Fruit fly (Drosophila melanogaster) whole organism, prepupa: ENCODE data around the gene Papst2.

Experiments used
- CG11294 ChIP-seq: fragments of 200-800 bp; sonication (Bioruptor generic); IDR thresholded peaks from 2 replicates; pipeline ENCODE4 v1.3.6; 2022; ENCODE audit warnings: missing biosample characterization, missing genetic modification characterization
- CG11762 ChIP-seq: fragments of 200-800 bp; sonication (Bioruptor generic); optimal IDR thresholded peaks from 3 replicates; lab custom pipeline; 2016; ENCODE audit warnings: missing biosample characterization, missing genetic modification characterization; ENCODE audit not compliant: insufficient read depth
- CG1621 ChIP-seq: fragments of 200-800 bp; sonication (Bioruptor generic); optimal IDR thresholded peaks from 3 replicates; lab custom pipeline; 2018; ENCODE audit warnings: missing biosample characterization, mild to moderate bottlenecking, missing genetic modification characterization
- CG34406 ChIP-seq: fragments of 200-800 bp; sonication (Bioruptor generic); optimal IDR thresholded peaks from 3 replicates; lab custom pipeline; 2016; ENCODE audit warnings: missing biosample characterization, missing genetic modification characterization
- CG6163 ChIP-seq: fragments of 200-800 bp; sonication (Bioruptor generic); IDR thresholded peaks from 3 replicates; pipeline ENCODE4 v1.3.6; 2022; ENCODE audit warnings: missing biosample characterization, missing genetic modification characterization
- CG6792 ChIP-seq: fragments of 200-800 bp; sonication (Bioruptor generic); optimal IDR thresholded peaks from 3 replicates; lab custom pipeline; 2016; ENCODE audit warnings: missing biosample characterization, missing genetic modification characterization
- CG6808 ChIP-seq: fragments of 200-800 bp; sonication (Bioruptor generic); optimal IDR thresholded peaks from 3 replicates; lab custom pipeline; 2017; ENCODE audit warnings: missing biosample characterization, missing genetic modification characterization, mild to moderate bottlenecking, moderate library complexity, missing genetic modification reagents
- Eip78C ChIP-seq: fragments of 200-800 bp; sonication (Bioruptor generic); peaks from one replicate; lab custom pipeline; 2016; ENCODE audit warnings: missing biosample characterization, missing genetic modification characterization
- Sox14 ChIP-seq: fragments of 200-800 bp; sonication (Bioruptor generic); optimal IDR thresholded peaks from 3 replicates; lab custom pipeline; 2016; ENCODE audit warnings: missing biosample characterization, missing genetic modification characterization
- dsx ChIP-seq: fragments of 200-800 bp; optimal IDR thresholded peaks from 3 replicates; lab custom pipeline; 2019; ENCODE audit warnings: missing biosample characterization, mild to moderate bottlenecking, missing genetic modification characterization, moderate library complexity; ENCODE audit not compliant: poor library complexity, severe bottlenecking
- eg ChIP-seq: fragments of 200-800 bp; sonication (Bioruptor generic); IDR thresholded peaks from 3 replicates; pipeline ENCODE4 v1.3.6; 2022; ENCODE audit warnings: missing biosample characterization, missing genetic modification characterization
- fd59A ChIP-seq: fragments of 200-800 bp; sonication (Bioruptor generic); optimal IDR thresholded peaks from 2 replicates; lab custom pipeline; 2017; ENCODE audit warnings: missing biosample characterization, mild to moderate bottlenecking, missing genetic modification characterization, missing genetic modification reagents
- lz ChIP-seq: fragments of 200-800 bp; sonication (Bioruptor generic); optimal IDR thresholded peaks from 3 replicates; lab custom pipeline; 2016; ENCODE audit warnings: missing biosample characterization, missing genetic modification characterization
- salr ChIP-seq, 2 experiments: fragments of 200-800 bp; sonication (Bioruptor generic); optimal IDR thresholded peaks; 3 replicates each; lab custom pipeline; 2016 to 2018; ENCODE audit warnings: missing biosample characterization in 2 of 2, missing genetic modification characterization in 2 of 2, mild to moderate bottlenecking in 1 of 2
- ss ChIP-seq, 2 experiments: fragments of 200-800 bp; sonication (Bioruptor generic); optimal IDR thresholded peaks; 2 replicates in 1 of 2; 3 replicates in 1 of 2; lab custom pipeline; 2017 to 2018; ENCODE audit warnings: mild to moderate bottlenecking in 2 of 2, missing biosample characterization in 2 of 2, missing genetic modification characterization in 2 of 2, moderate library complexity in 1 of 2
- svp ChIP-seq: fragments of 200-800 bp; sonication (Bioruptor generic); peaks from one replicate; lab custom pipeline; 2016; ENCODE audit warnings: missing biosample characterization, missing genetic modification characterization
- vri ChIP-seq: fragments of 200-800 bp; sonication (Bioruptor generic); optimal IDR thresholded peaks from 3 replicates; lab custom pipeline; 2016; ENCODE audit warnings: missing biosample characterization, mild to moderate bottlenecking, missing genetic modification characterization

The Papst2 gene

dm6 chr3L:17053932-17054331 is 11.3 kb downstream of the Papst2 start:
- TF ChIP-seq lz (GFP tag; lab: Kevin White, UChicago) (no peak), Eip78C (GFP tag; lab: Kevin White, UChicago) (peak; percentile 33)

dm6 chr3L:17055467-17055877 is 12.9 kb downstream of the Papst2 start, which contains the start of gene CG7724:
CG7724 (plus strand) TSS chr3L:17055613.
- TF ChIP-seq lz (GFP tag; lab: Kevin White, UChicago): no peak
- TF ChIP-seq CG34406 (GFP tag; lab: Kevin White, UChicago): no peak
- TF ChIP-seq Eip78C (GFP tag; lab: Kevin White, UChicago): peak; percentile 70
- peak; percentile 19 for TF ChIP-seq dsx (GFP tag; lab: Kevin White, UChicago)
- TF ChIP-seq ss (GFP tag; optimal IDR thresholded peaks at IDR 0.05; lab: Kevin White, UChicago): peak in 1 of 2 experiments; percentile 3
- TF ChIP-seq salr (GFP tag; optimal IDR thresholded peaks at IDR 0.05; lab: Kevin White, UChicago): no peak
- no peak for TF ChIP-seq Sox14
- peak; percentile 26 for TF ChIP-seq vri (GFP tag; lab: Kevin White, UChicago)
- no peak for TF ChIP-seq CG1621 (tag; lab: Kevin White, UChicago)
- TF ChIP-seq eg (GFP tag; lab: Robert Waterston, UW): no peak
- no peak for TF ChIP-seq svp (GFP tag; lab: Kevin White, UChicago)

dm6 chr3L:17077273-17077672 is 34.7 kb downstream of the Papst2 start:
- TF ChIP-seq CG6808 (GFP tag; lab: Kevin White, UChicago) (no peak), CG11762 (GFP tag; lab: Kevin White, UChicago) (no peak), CG11294 (GFP tag; lab: Robert Waterston, UW) (no peak), fd59A (GFP tag; lab: Kevin White, UChicago) (no peak), CG6163 (GFP tag; lab: Robert Waterston, UW) (no peak), CG6792 (GFP tag; lab: Kevin White, UChicago) (no peak), Eip78C (GFP tag; lab: Kevin White, UChicago) (no peak), Sox14 (no peak), svp (GFP tag; lab: Kevin White, UChicago) (no peak)
